Fruit fly (Drosophila melanogaster): ENCODE measurements around the gene CG14321.
A peak's percentile ranks its signal among the peaks of the same experiment; 100 is the strongest.

Gene CG14321

DNA sequence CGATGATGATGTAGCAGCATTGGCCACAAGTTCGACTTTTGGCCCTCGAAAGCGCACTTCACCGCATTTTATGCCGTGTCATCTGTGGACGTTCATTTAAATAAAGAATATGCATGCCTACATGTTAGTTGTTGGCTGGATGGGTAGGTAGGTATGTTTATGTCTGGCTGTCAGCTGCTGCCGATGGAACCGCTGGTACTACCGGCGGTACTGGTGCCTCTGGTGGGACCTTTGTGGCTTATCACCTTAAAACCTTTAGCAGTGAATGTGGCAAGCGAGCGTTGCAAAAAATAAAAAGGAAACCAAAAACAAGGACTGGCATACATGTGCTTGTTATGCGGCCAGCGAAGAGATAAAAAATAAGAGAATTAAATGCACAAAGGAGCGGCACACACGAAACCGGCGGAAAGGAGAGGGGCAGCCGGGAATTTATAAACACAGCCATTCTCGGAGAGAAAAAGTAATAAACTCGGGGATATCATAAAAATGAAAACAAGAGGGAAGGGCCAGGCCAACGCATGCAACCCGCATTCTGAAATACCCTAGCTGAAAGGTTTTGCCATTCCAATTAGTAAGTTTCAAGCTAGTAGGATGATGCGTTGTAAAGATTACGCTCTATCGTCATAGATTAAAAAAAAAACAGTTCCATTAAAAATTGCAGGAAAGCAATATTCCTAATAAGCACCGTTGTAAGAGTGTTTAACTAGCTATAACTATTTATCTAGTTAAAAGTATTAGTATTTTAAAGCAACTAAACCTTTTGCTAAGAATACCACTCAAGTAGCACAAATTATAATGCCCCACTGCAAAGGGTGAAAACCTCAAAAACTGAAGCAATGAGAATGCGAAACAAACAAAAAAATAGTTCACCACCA is 31.2 kb upstream of the CG14321 start:
- no peak for TF ChIP-seq CG8281 (tag; optimal IDR thresholded peaks at IDR 0.05)
- TF ChIP-seq Bdp1 (GFP tag; optimal IDR thresholded peaks at IDR 0.05): no peak
- TF ChIP-seq bab2 (GFP tag; optimal IDR thresholded peaks at IDR 0.05): no peak
- no peak for TF ChIP-seq CG3163 (GFP tag; optimal IDR thresholded peaks at IDR 0.05)
- TF ChIP-seq D19A (tag; optimal IDR thresholded peaks at IDR 0.05): peak; percentile 59
- no peak for TF ChIP-seq CG10366 (GFP tag; IDR thresholded peaks at IDR 0.05)
- TF ChIP-seq TFAM (GFP tag; optimal IDR thresholded peaks at IDR 0.05): no peak
- no peak for TF ChIP-seq CG11247 (GFP tag; IDR thresholded peaks at IDR 0.05)
- peak; percentile 55; the same call in 1 of the 2 replicates for TF ChIP-seq Drgx (GFP tag; IDR thresholded peaks at IDR 0.05)
- no peak for TF ChIP-seq zen2 (GFP tag; IDR thresholded peaks at IDR 0.05; ENCODE audit: partially characterized antibody)
- TF ChIP-seq B-H2 (GFP tag; optimal IDR thresholded peaks at IDR 0.05): no peak
- peak; percentile 10 for TF ChIP-seq psq (GFP tag; optimal IDR thresholded peaks at IDR 0.05)
- no peak for TF ChIP-seq CG17361 (GFP tag; IDR thresholded peaks at IDR 0.05)
- TF ChIP-seq cad (GFP tag; optimal IDR thresholded peaks at IDR 0.05): peak; percentile 35
- TF ChIP-seq YL-1 (GFP tag; optimal IDR thresholded peaks at IDR 0.05): no peak
- peak in 1 of 2 experiments; percentile 62 for TF ChIP-seq bsh (GFP tag; optimal IDR thresholded peaks at IDR 0.05)
- TF ChIP-seq Mes4 (GFP tag; optimal IDR thresholded peaks at IDR 0.05): no peak
- TF ChIP-seq CG5953 (GFP tag; IDR thresholded peaks at IDR 0.05): no peak
- TF ChIP-seq bigmax (GFP tag; optimal IDR thresholded peaks at IDR 0.05): no peak
- peak; percentile 59 for TF ChIP-seq gcm (GFP tag; optimal IDR thresholded peaks at IDR 0.05)
- TF ChIP-seq ranshi (GFP tag; IDR thresholded peaks at IDR 0.05): no peak
- no peak for TF ChIP-seq seq (GFP tag; IDR thresholded peaks at IDR 0.05)
- no peak for TF ChIP-seq yki (optimal IDR thresholded peaks at IDR 0.05)
- TF ChIP-seq CG3838 (GFP tag; optimal IDR thresholded peaks at IDR 0.05): no peak
- no peak for TF ChIP-seq Mrtf (GFP tag; IDR thresholded peaks at IDR 0.05)
- no peak for TF ChIP-seq CG6683 (GFP tag; optimal IDR thresholded peaks at IDR 0.05)
- no peak for TF ChIP-seq CG30020 (tag; optimal IDR thresholded peaks at IDR 0.05)
- TF ChIP-seq C15 (GFP tag; IDR thresholded peaks at IDR 0.05): no peak
- no peak for TF ChIP-seq CG12391 (tag; optimal IDR thresholded peaks at IDR 0.05)
- TF ChIP-seq dysf (GFP tag; IDR thresholded peaks at IDR 0.05): no peak
- TF ChIP-seq CG8944 (GFP tag; optimal IDR thresholded peaks at IDR 0.05): no peak
- TF ChIP-seq CG12155 (GFP tag; optimal IDR thresholded peaks at IDR 0.05): no peak
- no peak for TF ChIP-seq CG10979 (tag; optimal IDR thresholded peaks at IDR 0.05)
- TF ChIP-seq CG17829 (tag; optimal IDR thresholded peaks at IDR 0.05): no peak
- TF ChIP-seq ftz-f1 (GFP tag; optimal IDR thresholded peaks at IDR 0.05): no peak
- TF ChIP-seq emc (GFP tag; optimal IDR thresholded peaks at IDR 0.05): no peak
- TF ChIP-seq CG11093 (GFP tag; IDR thresholded peaks at IDR 0.05): no peak
- peak; percentile 21 for TF ChIP-seq corto (GFP tag; optimal IDR thresholded peaks at IDR 0.05)
- TF ChIP-seq CG15479 (GFP tag; optimal IDR thresholded peaks at IDR 0.05): no peak
- no peak for TF ChIP-seq Stat92E (GFP tag; optimal IDR thresholded peaks at IDR 0.05)
- TF ChIP-seq run (tag; optimal IDR thresholded peaks at IDR 0.05): no peak
- no peak for TF ChIP-seq Bteb2 (GFP tag; optimal IDR thresholded peaks at IDR 0.05)
- no peak for TF ChIP-seq CG13424 (tag; optimal IDR thresholded peaks at IDR 0.05)
- TF ChIP-seq Dip2 (GFP tag; IDR thresholded peaks at IDR 0.05): no peak
- no peak for TF ChIP-seq Sry-β (GFP tag; optimal IDR thresholded peaks at IDR 0.05)
- no peak for TF ChIP-seq tx (GFP tag; optimal IDR thresholded peaks at IDR 0.05)
- TF ChIP-seq Hsf (GFP tag; optimal IDR thresholded peaks at IDR 0.05): no peak
- TF ChIP-seq CG9215 (GFP tag; IDR thresholded peaks at IDR 0.05): no peak
- no peak for TF ChIP-seq CG1647 (GFP tag; optimal IDR thresholded peaks at IDR 0.05)
- no peak for TF ChIP-seq CG9932 (GFP tag; IDR thresholded peaks at IDR 0.05)
- no peak for TF ChIP-seq Gug (GFP tag; IDR thresholded peaks at IDR 0.05)
